Worm (Caenorhabditis elegans): ENCODE data around the gene Y70C5B.2.

Y70C5B.2 gene

DNA sequence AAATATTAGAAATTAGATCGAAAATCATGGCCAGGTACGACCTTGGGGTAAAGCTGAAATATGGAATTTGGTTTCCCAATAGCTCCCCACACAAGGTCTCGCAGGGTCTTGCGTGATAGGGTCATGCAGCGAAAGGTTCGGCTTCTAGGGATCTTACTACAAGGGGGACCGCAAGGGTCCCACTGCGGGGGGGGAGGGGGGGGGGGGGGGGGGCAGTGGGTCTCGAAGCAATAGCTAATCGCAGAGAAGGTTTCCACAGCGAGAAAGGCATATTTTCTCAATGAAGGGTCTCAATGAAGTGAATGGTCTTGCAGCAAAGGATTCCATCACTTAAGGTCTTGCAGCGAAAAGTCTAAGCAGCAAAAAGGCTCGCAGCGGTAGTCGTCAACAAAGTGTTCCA, 32.3 kb upstream of the Y70C5B.2 start:
- peak; percentile 92 for TF ChIP-seq set-16 (GFP tag; IDR thresholded peaks at IDR 0.05)
- no peak for TF ChIP-seq unc-130 (GFP tag; optimal IDR thresholded peaks at IDR 0.05)
- no peak for TF ChIP-seq ceh-44 (GFP tag; IDR thresholded peaks at IDR 0.05)

DNA sequence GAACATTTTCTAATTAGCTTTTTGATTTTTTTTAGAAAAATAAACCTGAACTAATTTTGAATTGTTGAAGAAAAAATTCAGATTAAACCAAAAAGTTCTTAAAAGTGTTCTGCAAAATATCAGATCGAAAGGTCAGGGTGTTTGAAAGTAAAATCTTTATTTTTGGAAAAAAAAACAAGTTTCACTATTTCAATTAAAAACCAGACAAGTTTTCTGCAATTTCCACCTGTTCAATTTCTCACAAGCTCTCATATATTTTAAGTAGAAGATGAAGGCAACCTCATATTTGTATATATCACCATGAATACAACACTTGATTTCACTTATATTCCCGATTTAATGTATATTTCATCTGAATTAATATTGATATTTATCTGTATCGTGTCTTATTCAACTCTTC, 26.5 kb upstream of the Y70C5B.2 start, which contains the start of gene srz-102:
srz-102 (plus strand) TSS at position 301 of the 400 bp plus-strand sequence.
- TF ChIP-seq php-3 (GFP tag; IDR thresholded peaks at IDR 0.05) (no peak), ZK337.2 (GFP tag; IDR thresholded peaks at IDR 0.05) (no peak), lim-7 (GFP tag; IDR thresholded peaks at IDR 0.05) (no peak), ceh-20 (GFP tag; IDR thresholded peaks at IDR 0.05) (no peak)

- TF ChIP-seq nhr-42 (GFP tag; IDR thresholded peaks at IDR 0.05), result no peak
- TF ChIP-seq arid-1 (GFP tag; conservative IDR thresholded peaks at IDR 0.05), result no peak
- no peak for TF ChIP-seq saeg-2 (GFP tag; IDR thresholded peaks at IDR 0.05)
- TF ChIP-seq zag-1 (tag; optimal IDR thresholded peaks at IDR 0.05), result no peak
- no peak for TF ChIP-seq egl-43 (GFP tag; IDR thresholded peaks at IDR 0.05)
- TF ChIP-seq nhr-41 (GFP tag; IDR thresholded peaks at IDR 0.05), result no peak
Measured at ce11 chrV:16685725-16686124, 25.0 kb upstream of the Y70C5B.2 start, which contains the start of gene srw-43. srw-43 (plus strand) TSS chrV:16686025.

DNA sequence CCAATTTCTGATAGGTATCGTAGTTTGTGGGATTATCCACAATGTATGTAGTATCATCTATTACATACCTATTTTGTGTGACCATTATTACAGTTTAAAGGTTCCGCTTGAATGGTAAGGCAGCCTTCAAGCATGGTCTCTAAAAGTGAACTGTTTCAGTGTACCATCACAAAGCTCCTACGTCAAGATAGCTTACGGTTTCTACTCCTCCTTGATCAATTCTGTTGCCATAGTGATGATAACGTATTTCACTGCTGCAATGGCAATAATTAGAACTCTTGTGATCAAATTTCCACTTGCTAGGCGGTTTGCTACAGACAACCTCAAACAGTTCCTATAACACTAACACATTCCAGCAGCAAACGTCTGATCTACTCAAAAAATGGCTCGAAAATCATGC, 22.6 kb upstream of the Y70C5B.2 start:
- TF ChIP-seq lir-3 (tag; optimal IDR thresholded peaks at IDR 0.05), result no peak
- no peak for TF ChIP-seq F44E2.7 (GFP tag; IDR thresholded peaks at IDR 0.05)
- TF ChIP-seq ztf-11 (tag; optimal IDR thresholded peaks at IDR 0.05), result no peak
- TF ChIP-seq vab-7 (GFP tag; IDR thresholded peaks at IDR 0.05), result no peak
- TF ChIP-seq aha-1 (tag), result peak; percentile 91

- TF ChIP-seq saeg-2 (GFP tag; IDR thresholded peaks at IDR 0.05) (no peak), lin-29 (GFP tag; IDR thresholded peaks at IDR 0.05) (no peak), sdz-12 (GFP tag; optimal IDR thresholded peaks at IDR 0.05) (no peak), R02D3.7 (tag; optimal IDR thresholded peaks at IDR 0.05) (no peak), T20F7.1 (GFP tag; optimal IDR thresholded peaks at IDR 0.05) (no peak), nhr-11 (tag; optimal IDR thresholded peaks at IDR 0.05) (no peak), nhr-6 (tag; optimal IDR thresholded peaks at IDR 0.05) (no peak), skn-1 (tag; optimal IDR thresholded peaks at IDR 0.05) (no peak), fos-1 (tag; optimal IDR thresholded peaks at IDR 0.05) (no peak), dmd-6 (GFP tag; IDR thresholded peaks at IDR 0.05) (no peak), nhr-48 (tag; optimal IDR thresholded peaks at IDR 0.05) (no peak), zip-11 (GFP tag; IDR thresholded peaks at IDR 0.05) (no peak)
Measured at ce11 chrV:16682886-16683285, 22.2 kb upstream of the Y70C5B.2 start, which contains the start of gene srw-36. srw-36 (plus strand) TSS chrV:16683186.

ce11 chrV:16679981-16680380, 19.3 kb upstream of the Y70C5B.2 start, which contains the start of gene srw-44:
srw-44 (plus strand) TSS chrV:16680281.
- TF ChIP-seq dpl-1 (GFP tag; optimal IDR thresholded peaks at IDR 0.05) (no peak), madf-5 (GFP tag; IDR thresholded peaks at IDR 0.05) (no peak), unc-62 (GFP tag; optimal IDR thresholded peaks at IDR 0.05 in 1 of 2) (peak in 1 of 2 experiments; percentile 58), unc-62 (tag; optimal IDR thresholded peaks at IDR 0.05) (no peak), R02D3.7 (tag; optimal IDR thresholded peaks at IDR 0.05) (no peak), tag-97 (GFP tag; IDR thresholded peaks at IDR 0.05) (no peak)
